Fruit fly (Drosophila melanogaster) whole organism, prepupa: ENCODE results near the gene CG13108.

Experiments
- CG1621 ChIP-seq: fragments of 200-800 bp; sonication (Bioruptor generic); optimal IDR thresholded peaks from 3 replicates; lab custom pipeline; 2018; ENCODE audit warnings: missing biosample characterization, mild to moderate bottlenecking, missing genetic modification characterization
- CG3032 ChIP-seq: fragments of 200-800 bp; optimal IDR thresholded peaks from 2 replicates; lab custom pipeline; 2019; ENCODE audit warnings: missing biosample characterization, mild to moderate bottlenecking, missing genetic modification characterization, moderate library complexity
- CG8119 ChIP-seq: fragments of 200-800 bp; sonication (Bioruptor generic); IDR thresholded peaks from 3 replicates; pipeline ENCODE4 v1.3.6; 2022; ENCODE audit warnings: missing biosample characterization, missing genetic modification characterization
- CG9139 ChIP-seq: fragments of 200-800 bp; sonication (Bioruptor generic); optimal IDR thresholded peaks from 3 replicates; lab custom pipeline; 2017; ENCODE audit warnings: missing biosample characterization, mild to moderate bottlenecking, missing genetic modification characterization
- Eip93F ChIP-seq: fragments of 200-800 bp; sonication (Bioruptor generic); optimal IDR thresholded peaks from 2 replicates; lab custom pipeline; 2016; ENCODE audit warnings: missing biosample characterization, mild to moderate bottlenecking, missing genetic modification characterization
- Hr39 ChIP-seq: fragments of 200-800 bp; sonication (Bioruptor generic); optimal IDR thresholded peaks from 2 replicates; lab custom pipeline; 2016; ENCODE audit warnings: missing biosample characterization, missing genetic modification characterization
- salr ChIP-seq, 2 experiments: fragments of 200-800 bp; sonication (Bioruptor generic); optimal IDR thresholded peaks; 3 replicates each; lab custom pipeline; 2016 to 2018; ENCODE audit warnings: missing biosample characterization in 2 of 2, missing genetic modification characterization in 2 of 2, mild to moderate bottlenecking in 1 of 2
- topi ChIP-seq: fragments of 200-800 bp; sonication (Bioruptor generic); optimal IDR thresholded peaks from 3 replicates; lab custom pipeline; 2016; ENCODE audit warnings: missing biosample characterization, missing genetic modification characterization

dm6 chr2L:9205133-9205615, 41.1 kb downstream of the CG13108 start:
- TF ChIP-seq salr (GFP tag; optimal IDR thresholded peaks at IDR 0.05; lab: Kevin White, UChicago) (peak; percentile 13 to 33), CG9139 (peak; percentile 60), topi (GFP tag; lab: Kevin White, UChicago) (peak; percentile 60), Eip93F (GFP tag; lab: Kevin White, UChicago) (peak; percentile 99), Hr39 (no peak), CG1621 (tag; lab: Kevin White, UChicago) (peak; percentile 59), CG8119 (GFP tag; lab: Robert Waterston, UW) (peak; percentile 83), CG3032 (peak; percentile 28)
